Worm (Caenorhabditis elegans): ENCODE data around the gene col-148.

The col-148 gene

DNA sequence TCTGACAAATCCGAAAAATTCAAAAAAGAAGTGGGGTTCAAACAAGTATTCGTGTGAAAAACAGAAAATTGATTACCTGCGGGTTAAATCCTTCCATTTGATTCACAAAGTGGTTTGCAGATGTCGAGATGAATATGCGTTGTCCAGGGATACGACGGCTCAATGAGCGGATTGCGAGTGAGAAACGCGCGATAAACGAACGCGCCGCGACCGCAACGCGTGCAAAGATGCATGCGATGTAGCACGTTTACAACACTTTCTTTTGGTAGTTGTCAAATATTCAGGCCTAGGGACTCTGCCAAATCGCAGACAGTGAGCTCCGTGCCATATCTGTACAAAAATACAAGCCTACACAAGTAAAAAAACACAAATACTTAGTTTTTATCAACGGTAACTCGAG, 2.9 kb upstream of the col-148 start, which contains the start of gene fubl-1:
Gene fubl-1, minus strand, starts transcription at position 202 of the 400 bp plus-strand sequence.
- TF ChIP-seq pqm-1 (tag; optimal IDR thresholded peaks at IDR 0.05) (no peak), lin-38 (GFP tag; IDR thresholded peaks at IDR 0.05) (peak; percentile 70), lin-29 (GFP tag; IDR thresholded peaks at IDR 0.05) (no peak), D1046.2 (GFP tag; IDR thresholded peaks at IDR 0.05) (no peak), mxl-2 (GFP tag; conservative IDR thresholded peaks at IDR 0.05) (no peak), zag-1 (tag; optimal IDR thresholded peaks at IDR 0.05) (no peak), T20F7.1 (GFP tag; optimal IDR thresholded peaks at IDR 0.05) (no peak), nhr-48 (tag; optimal IDR thresholded peaks at IDR 0.05) (no peak), pha-4 (GFP tag; IDR thresholded peaks at IDR 0.05) (no peak), pha-4 (tag; optimal IDR thresholded peaks at IDR 0.05) (no peak), ceh-20 (GFP tag; IDR thresholded peaks at IDR 0.05) (no peak), ctbp-1 (GFP tag; IDR thresholded peaks at IDR 0.05) (no peak), ceh-62 (tag; optimal IDR thresholded peaks at IDR 0.05) (no peak), lin-39 (tag; optimal IDR thresholded peaks at IDR 0.05) (no peak), spr-3 (GFP tag; optimal IDR thresholded peaks at IDR 0.05) (no peak), ceh-82 (tag; optimal IDR thresholded peaks at IDR 0.05) (no peak), ces-1 (GFP tag; optimal IDR thresholded peaks at IDR 0.05) (no peak), aha-1 (tag) (peak; percentile 82), ama-1 (optimal IDR thresholded peaks at IDR 0.05) (peak; percentile 75), fkh-10 (GFP tag; optimal IDR thresholded peaks at IDR 0.05) (no peak), madf-9 (GFP tag; conservative IDR thresholded peaks at IDR 0.05) (no peak), nhr-77 (tag; optimal IDR thresholded peaks at IDR 0.05) (no peak), dpl-1 (GFP tag; optimal IDR thresholded peaks at IDR 0.05) (peak; percentile 14), Y48G9A.11 (GFP tag; IDR thresholded peaks at IDR 0.05) (peak; percentile 40; the same call in 1 of the 2 replicates), ceh-44 (GFP tag; IDR thresholded peaks at IDR 0.05) (no peak), vab-7 (GFP tag; IDR thresholded peaks at IDR 0.05) (peak; percentile 39; the same call in 1 of the 2 replicates), egl-27 (tag; optimal IDR thresholded peaks at IDR 0.05) (no peak), fos-1 (tag; optimal IDR thresholded peaks at IDR 0.05) (no peak), lsy-2 (tag; optimal IDR thresholded peaks at IDR 0.05) (peak in 1 of 2 experiments; percentile 19), spr-1 (tag; optimal IDR thresholded peaks at IDR 0.05) (no peak), snpc-1.2 (GFP tag; IDR thresholded peaks at IDR 0.05) (no peak), unc-62 (GFP tag; optimal IDR thresholded peaks at IDR 0.05 in 1 of 2) (peak in 1 of 2 experiments; percentile 28), unc-62 (tag; optimal IDR thresholded peaks at IDR 0.05) (no peak), mes-2 (tag; optimal IDR thresholded peaks at IDR 0.05; ENCODE audit: poor library complexity, severe bottlenecking) (peak; percentile 56), cey-2 (tag; optimal IDR thresholded peaks at IDR 0.05; ENCODE audit: borderline replicate concordance, insufficient read depth) (no peak), daf-19 (GFP tag; conservative IDR thresholded peaks at IDR 0.05) (no peak)

DNA sequence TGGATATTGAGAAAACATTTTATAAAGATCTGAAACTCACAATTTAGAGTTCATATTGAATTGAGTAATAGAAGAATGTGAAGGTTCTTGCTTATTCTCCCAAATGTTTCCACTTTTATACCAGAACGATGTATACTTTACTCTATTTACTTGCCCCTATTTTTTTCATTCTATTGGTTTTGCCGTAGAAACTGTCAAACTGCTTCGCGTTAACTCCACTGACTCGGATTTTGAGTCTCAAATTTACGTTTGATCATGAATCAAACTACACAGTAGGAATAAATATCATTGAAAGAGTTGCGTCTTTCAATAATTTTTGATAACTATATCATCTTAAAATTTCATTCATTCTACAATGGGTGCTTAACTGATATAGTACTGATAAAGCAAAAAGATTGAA, 1.7 kb upstream of the col-148 start, which contains the start of gene fipr-8:
Gene fipr-8, minus strand, starts transcription at position 101 of the 400 bp plus-strand sequence.
- TF ChIP-seq daf-19 (GFP tag; conservative IDR thresholded peaks at IDR 0.05) (no peak), saeg-2 (GFP tag; IDR thresholded peaks at IDR 0.05) (no peak), fos-1 (tag; optimal IDR thresholded peaks at IDR 0.05) (no peak), arid-1 (GFP tag; conservative IDR thresholded peaks at IDR 0.05) (no peak), hlh-30 (tag; optimal IDR thresholded peaks at IDR 0.05; ENCODE audit: insufficient read depth) (no peak), dve-1 (tag; optimal IDR thresholded peaks at IDR 0.05; ENCODE audit: insufficient read depth) (no peak), R02D3.7 (tag; optimal IDR thresholded peaks at IDR 0.05) (no peak), set-16 (GFP tag; IDR thresholded peaks at IDR 0.05) (no peak), lin-29 (GFP tag; IDR thresholded peaks at IDR 0.05) (no peak), mxl-3 (GFP tag; optimal IDR thresholded peaks at IDR 0.05) (no peak), snpc-4 (tag; optimal IDR thresholded peaks at IDR 0.05) (no peak)

Data from whole organism, L4 larva.